Fruit fly (Drosophila melanogaster) whole organism, prepupa: ENCODE results near the gene CG31636.

Experiments
- Blimp-1 ChIP-seq: fragments of 200-800 bp; sonication (Bioruptor generic); optimal IDR thresholded peaks from 3 replicates; lab custom pipeline; 2017; ENCODE audit warnings: missing biosample characterization, missing genetic modification characterization, mild to moderate bottlenecking, moderate library complexity, missing genetic modification reagents
- CG10631 ChIP-seq: fragments of 200-800 bp; sonication (Bioruptor generic); optimal IDR thresholded peaks from 2 replicates; lab custom pipeline; 2016; ENCODE audit warnings: missing biosample characterization, missing genetic modification characterization
- CG11294 ChIP-seq: fragments of 200-800 bp; sonication (Bioruptor generic); IDR thresholded peaks from 2 replicates; pipeline ENCODE4 v1.3.6; 2022; ENCODE audit warnings: missing biosample characterization, missing genetic modification characterization
- CG11762 ChIP-seq: fragments of 200-800 bp; sonication (Bioruptor generic); optimal IDR thresholded peaks from 3 replicates; lab custom pipeline; 2016; ENCODE audit warnings: missing biosample characterization, missing genetic modification characterization; ENCODE audit not compliant: insufficient read depth
- CG11902 ChIP-seq: fragments of 200-800 bp; sonication (Bioruptor generic); optimal IDR thresholded peaks from 3 replicates; lab custom pipeline; 2016; ENCODE audit warnings: missing biosample characterization, missing genetic modification characterization
- CG16779 ChIP-seq: fragments of 200-800 bp; sonication (Bioruptor generic); optimal IDR thresholded peaks from 3 replicates; lab custom pipeline; 2017; ENCODE audit warnings: missing biosample characterization, mild to moderate bottlenecking, missing genetic modification characterization
- CG31627 ChIP-seq: fragments of 200-800 bp; sonication (Bioruptor generic); optimal IDR thresholded peaks from 3 replicates; lab custom pipeline; 2016; ENCODE audit warnings: missing biosample characterization, missing genetic modification characterization
- CG32006 ChIP-seq: fragments of 200-800 bp; sonication (Bioruptor generic); optimal IDR thresholded peaks from 3 replicates; lab custom pipeline; 2017; ENCODE audit warnings: missing biosample characterization, mild to moderate bottlenecking, missing genetic modification characterization
- CG34406 ChIP-seq: fragments of 200-800 bp; sonication (Bioruptor generic); optimal IDR thresholded peaks from 3 replicates; lab custom pipeline; 2016; ENCODE audit warnings: missing biosample characterization, missing genetic modification characterization
- CG3919 ChIP-seq: fragments of 200-800 bp; sonication (Bioruptor generic); optimal IDR thresholded peaks from 3 replicates; lab custom pipeline; 2016; ENCODE audit warnings: missing biosample characterization, missing genetic modification characterization
- CG4318 ChIP-seq: fragments of 200-800 bp; sonication (Bioruptor generic); optimal IDR thresholded peaks from 3 replicates; lab custom pipeline; 2017; ENCODE audit warnings: missing biosample characterization, mild to moderate bottlenecking, missing genetic modification characterization
- CG6163 ChIP-seq: fragments of 200-800 bp; sonication (Bioruptor generic); IDR thresholded peaks from 3 replicates; pipeline ENCODE4 v1.3.6; 2022; ENCODE audit warnings: missing biosample characterization, missing genetic modification characterization
- CG6276 ChIP-seq: fragments of 200-800 bp; sonication (Bioruptor generic); optimal IDR thresholded peaks from 2 replicates; lab custom pipeline; 2017; ENCODE audit warnings: missing biosample characterization, mild to moderate bottlenecking, missing genetic modification characterization
- CG6808 ChIP-seq: fragments of 200-800 bp; sonication (Bioruptor generic); optimal IDR thresholded peaks from 3 replicates; lab custom pipeline; 2017; ENCODE audit warnings: missing biosample characterization, missing genetic modification characterization, mild to moderate bottlenecking, moderate library complexity, missing genetic modification reagents
- CG7368 ChIP-seq: fragments of 200-800 bp; sonication (Bioruptor generic); optimal IDR thresholded peaks from 3 replicates; lab custom pipeline; 2016; ENCODE audit warnings: missing biosample characterization, missing genetic modification characterization
- CG8319 ChIP-seq: fragments of 200-800 bp; sonication (Bioruptor generic); optimal IDR thresholded peaks from 3 replicates; lab custom pipeline; 2016; ENCODE audit warnings: missing biosample characterization, missing genetic modification characterization
- CG9139 ChIP-seq: fragments of 200-800 bp; sonication (Bioruptor generic); optimal IDR thresholded peaks from 3 replicates; lab custom pipeline; 2017; ENCODE audit warnings: missing biosample characterization, mild to moderate bottlenecking, missing genetic modification characterization
- Eip75B ChIP-seq: fragments of 200-800 bp; sonication (Bioruptor generic); optimal IDR thresholded peaks from 3 replicates; lab custom pipeline; 2016; ENCODE audit warnings: missing biosample characterization, missing genetic modification characterization
- Gug ChIP-seq: fragments of 200-800 bp; sonication (Bioruptor generic); IDR thresholded peaks from 2 replicates; pipeline ENCODE4 v1.3.6; 2022; ENCODE audit warnings: missing biosample characterization, missing genetic modification characterization
- Hr39 ChIP-seq: fragments of 200-800 bp; sonication (Bioruptor generic); optimal IDR thresholded peaks from 2 replicates; lab custom pipeline; 2016; ENCODE audit warnings: missing biosample characterization, missing genetic modification characterization
- Lpt ChIP-seq: fragments of 200-800 bp; sonication (Bioruptor generic); optimal IDR thresholded peaks from 3 replicates; lab custom pipeline; 2016; ENCODE audit warnings: missing biosample characterization, missing genetic modification characterization
- Met ChIP-seq: fragments of 200-800 bp; sonication (Bioruptor generic); optimal IDR thresholded peaks from 3 replicates; lab custom pipeline; 2016; ENCODE audit warnings: missing biosample characterization, missing genetic modification characterization
- OdsH ChIP-seq: fragments of 200-800 bp; sonication (Bioruptor generic); optimal IDR thresholded peaks from 3 replicates; lab custom pipeline; 2016; ENCODE audit warnings: missing biosample characterization, missing genetic modification characterization
- Smox ChIP-seq: fragments of 200-800 bp; sonication (Bioruptor generic); optimal IDR thresholded peaks from 3 replicates; lab custom pipeline; 2016; ENCODE audit warnings: missing biosample characterization, missing genetic modification characterization
- Sox102F ChIP-seq: fragments of 200-800 bp; sonication (Bioruptor generic); optimal IDR thresholded peaks from 2 replicates; lab custom pipeline; 2016; ENCODE audit warnings: missing biosample characterization, mild to moderate bottlenecking, missing genetic modification characterization
- Sox14 ChIP-seq: fragments of 200-800 bp; sonication (Bioruptor generic); optimal IDR thresholded peaks from 3 replicates; lab custom pipeline; 2016; ENCODE audit warnings: missing biosample characterization, missing genetic modification characterization
- Sox15 ChIP-seq: fragments of 200-800 bp; sonication (Bioruptor generic); optimal IDR thresholded peaks from 3 replicates; lab custom pipeline; 2016; ENCODE audit warnings: missing biosample characterization, missing genetic modification characterization
- achi ChIP-seq: fragments of 200-800 bp; sonication (Bioruptor generic); optimal IDR thresholded peaks from 3 replicates; lab custom pipeline; 2016; ENCODE audit warnings: missing biosample characterization, missing genetic modification characterization
- cyc ChIP-seq: fragments of 200-800 bp; sonication (Bioruptor generic); optimal IDR thresholded peaks from 3 replicates; lab custom pipeline; 2016; ENCODE audit warnings: missing biosample characterization, missing genetic modification characterization
- dac ChIP-seq: fragments of 200-800 bp; sonication (Bioruptor generic); optimal IDR thresholded peaks from 2 replicates; lab custom pipeline; 2017; ENCODE audit warnings: missing biosample characterization, mild to moderate bottlenecking, missing genetic modification characterization
- eg ChIP-seq: fragments of 200-800 bp; sonication (Bioruptor generic); IDR thresholded peaks from 3 replicates; pipeline ENCODE4 v1.3.6; 2022; ENCODE audit warnings: missing biosample characterization, missing genetic modification characterization
- esn ChIP-seq: fragments of 200-800 bp; sonication (Bioruptor generic); optimal IDR thresholded peaks from 2 replicates; lab custom pipeline; 2016; ENCODE audit warnings: missing biosample characterization, mild to moderate bottlenecking, missing genetic modification characterization, moderate library complexity
- fd59A ChIP-seq: fragments of 200-800 bp; sonication (Bioruptor generic); optimal IDR thresholded peaks from 2 replicates; lab custom pipeline; 2017; ENCODE audit warnings: missing biosample characterization, mild to moderate bottlenecking, missing genetic modification characterization, missing genetic modification reagents
- fkh ChIP-seq: fragments of 200-800 bp; sonication (Bioruptor generic); optimal IDR thresholded peaks from 3 replicates; lab custom pipeline; 2017; ENCODE audit warnings: missing biosample characterization, mild to moderate bottlenecking, missing genetic modification characterization, moderate library complexity
- lz ChIP-seq: fragments of 200-800 bp; sonication (Bioruptor generic); optimal IDR thresholded peaks from 3 replicates; lab custom pipeline; 2016; ENCODE audit warnings: missing biosample characterization, missing genetic modification characterization
- net ChIP-seq: fragments of 200-800 bp; sonication (Bioruptor generic); optimal IDR thresholded peaks from 3 replicates; lab custom pipeline; 2016; ENCODE audit warnings: missing biosample characterization, missing genetic modification characterization
- spab ChIP-seq: fragments of 200-800 bp; sonication (Bioruptor generic); optimal IDR thresholded peaks from 2 replicates; lab custom pipeline; 2017; ENCODE audit warnings: missing biosample characterization, mild to moderate bottlenecking, missing genetic modification characterization, missing genetic modification reagents
- ss ChIP-seq, 2 experiments: fragments of 200-800 bp; sonication (Bioruptor generic); optimal IDR thresholded peaks; 2 replicates in 1 of 2; 3 replicates in 1 of 2; lab custom pipeline; 2017 to 2018; ENCODE audit warnings: mild to moderate bottlenecking in 2 of 2, missing biosample characterization in 2 of 2, missing genetic modification characterization in 2 of 2, moderate library complexity in 1 of 2
- svp ChIP-seq: fragments of 200-800 bp; sonication (Bioruptor generic); peaks from one replicate; lab custom pipeline; 2016; ENCODE audit warnings: missing biosample characterization, missing genetic modification characterization
- topi ChIP-seq: fragments of 200-800 bp; sonication (Bioruptor generic); optimal IDR thresholded peaks from 3 replicates; lab custom pipeline; 2016; ENCODE audit warnings: missing biosample characterization, missing genetic modification characterization
- vri ChIP-seq: fragments of 200-800 bp; sonication (Bioruptor generic); optimal IDR thresholded peaks from 3 replicates; lab custom pipeline; 2016; ENCODE audit warnings: missing biosample characterization, mild to moderate bottlenecking, missing genetic modification characterization

The CG31636 gene

DNA sequence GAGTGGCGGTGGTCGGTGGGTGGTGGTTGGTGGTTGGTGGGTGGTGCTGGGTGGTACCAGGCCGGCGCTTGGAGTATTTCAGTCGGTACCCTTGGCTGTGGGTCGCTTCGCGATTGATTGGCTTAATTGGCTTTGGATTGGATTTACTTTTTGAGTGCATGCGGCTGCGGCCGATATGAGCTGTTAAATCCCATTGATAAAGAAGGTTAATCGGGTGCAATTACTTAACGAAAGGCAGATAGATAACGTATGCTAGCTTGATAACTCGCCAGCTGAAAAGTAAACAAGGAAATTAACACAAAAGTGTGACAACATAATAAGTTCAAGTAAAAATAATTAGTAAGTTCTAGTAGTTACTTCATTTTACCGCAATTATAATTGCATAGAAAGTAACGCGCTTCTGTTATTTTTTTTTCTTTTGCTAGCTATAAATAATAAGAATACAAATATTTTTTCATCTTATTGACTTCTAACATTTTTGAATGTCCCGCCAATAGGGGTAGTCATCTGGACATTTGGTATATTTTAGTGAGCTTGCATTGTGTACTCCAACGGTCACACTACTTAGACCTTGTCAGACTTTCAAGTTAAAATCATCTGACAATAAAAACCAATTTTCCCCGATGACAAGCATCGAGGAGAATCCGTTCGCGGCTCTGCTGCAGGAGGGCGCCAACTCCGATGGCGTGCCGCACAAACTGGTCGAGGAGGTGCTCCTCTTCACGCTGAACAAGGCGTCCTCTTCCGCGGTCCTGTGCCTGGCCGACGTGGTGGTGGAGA is at the start of gene CG31636, which contains the start of gene Ube4A:
TSS of gene CG31636 (minus strand) at position 184 of the 780 bp plus-strand sequence.
TSS of gene Ube4A (plus strand) at position 549 of the 780 bp plus-strand sequence.
- no peak for TF ChIP-seq Sox102F (GFP tag; lab: Kevin White, UChicago)
- no peak for TF ChIP-seq Sox14
- TF ChIP-seq Eip75B (GFP tag; lab: Kevin White, UChicago): no peak
- TF ChIP-seq CG11762 (GFP tag; lab: Kevin White, UChicago): no peak
- peak; percentile 82 for TF ChIP-seq vri (GFP tag; lab: Kevin White, UChicago)
- TF ChIP-seq CG7368 (GFP tag; lab: Kevin White, UChicago): no peak
- TF ChIP-seq Smox: no peak
- TF ChIP-seq cyc (GFP tag; lab: Kevin White, UChicago): no peak
- TF ChIP-seq CG31627 (GFP tag; lab: Kevin White, UChicago): no peak
- TF ChIP-seq CG6276 (GFP tag; lab: Kevin White, UChicago): no peak
- TF ChIP-seq CG11294: no peak
- peak; percentile 100 for TF ChIP-seq svp (GFP tag; lab: Kevin White, UChicago)

DNA sequence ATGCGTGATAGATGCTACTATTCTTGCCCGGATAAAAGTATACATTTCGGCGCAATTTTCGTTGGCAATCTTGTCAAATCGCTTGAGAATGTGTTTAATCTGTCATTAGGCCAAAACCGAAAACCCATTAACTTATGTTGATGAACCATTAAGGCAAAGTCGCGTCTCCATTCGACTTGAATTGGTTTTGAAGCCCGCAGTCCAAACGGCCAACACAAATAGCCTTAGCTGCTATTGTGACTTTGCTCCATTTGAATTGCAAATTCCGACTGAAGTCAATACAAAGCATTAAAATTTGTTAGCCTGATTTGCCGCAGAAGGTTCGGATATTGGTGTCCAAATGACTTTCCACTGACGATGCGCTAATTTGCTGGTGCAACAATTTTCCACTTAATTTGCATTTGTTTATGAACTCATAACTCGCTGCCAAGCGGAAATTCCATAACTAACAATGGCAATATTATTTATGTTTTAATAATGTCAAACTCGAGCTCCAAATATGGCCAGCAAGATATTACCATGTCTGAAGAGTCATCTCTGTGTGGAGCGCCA is 48.5 kb upstream of the CG31636 start:
- TF ChIP-seq Smox (no peak), CG4318 (GFP tag; lab: Kevin White, UChicago) (no peak), fkh (GFP tag; lab: Kevin White, UChicago) (no peak), CG3919 (GFP tag; lab: Kevin White, UChicago) (no peak), lz (GFP tag; lab: Kevin White, UChicago) (no peak), CG16779 (tag; lab: Kevin White, UChicago) (no peak), Sox14 (no peak), CG8319 (GFP tag; lab: Kevin White, UChicago) (no peak), spab (GFP tag; lab: Kevin White, UChicago) (no peak), CG6808 (no peak), cyc (GFP tag; lab: Kevin White, UChicago) (no peak), CG9139 (no peak), CG32006 (GFP tag; lab: Kevin White, UChicago) (no peak), Sox102F (GFP tag; lab: Kevin White, UChicago) (no peak)

DNA sequence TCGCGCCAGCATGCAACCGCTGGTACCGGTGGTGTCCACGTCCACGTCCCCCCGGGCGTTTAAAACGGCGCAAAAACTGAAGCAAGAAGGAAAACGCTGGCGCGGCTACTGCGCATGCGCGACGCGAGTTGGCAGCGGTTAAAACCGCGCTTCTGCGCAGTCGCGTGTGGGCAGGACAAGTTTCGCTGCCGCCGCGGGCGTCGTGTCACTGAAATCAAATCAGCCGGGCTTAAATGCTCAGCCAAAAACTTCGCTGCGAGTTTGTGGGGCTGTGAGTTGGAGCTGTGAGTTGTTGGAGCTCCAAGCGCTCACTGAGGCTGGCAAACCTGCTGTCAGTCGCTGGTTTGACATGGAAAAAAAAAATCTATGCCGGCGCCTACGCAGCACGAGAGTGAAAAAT is 47.1 kb upstream of the CG31636 start:
- no peak for TF ChIP-seq OdsH
- no peak for TF ChIP-seq CG6163 (GFP tag; lab: Robert Waterston, UW)
- no peak for TF ChIP-seq net (GFP tag; lab: Kevin White, UChicago)
- TF ChIP-seq Sox15 (GFP tag; lab: Kevin White, UChicago): no peak
- no peak for TF ChIP-seq Smox
- TF ChIP-seq Blimp-1 (GFP tag; lab: Kevin White, UChicago): no peak
- no peak for TF ChIP-seq dac (GFP tag; lab: Kevin White, UChicago)
- TF ChIP-seq CG8319 (GFP tag; lab: Kevin White, UChicago): no peak
- TF ChIP-seq achi (GFP tag; lab: Kevin White, UChicago): no peak
- no peak for TF ChIP-seq eg

DNA sequence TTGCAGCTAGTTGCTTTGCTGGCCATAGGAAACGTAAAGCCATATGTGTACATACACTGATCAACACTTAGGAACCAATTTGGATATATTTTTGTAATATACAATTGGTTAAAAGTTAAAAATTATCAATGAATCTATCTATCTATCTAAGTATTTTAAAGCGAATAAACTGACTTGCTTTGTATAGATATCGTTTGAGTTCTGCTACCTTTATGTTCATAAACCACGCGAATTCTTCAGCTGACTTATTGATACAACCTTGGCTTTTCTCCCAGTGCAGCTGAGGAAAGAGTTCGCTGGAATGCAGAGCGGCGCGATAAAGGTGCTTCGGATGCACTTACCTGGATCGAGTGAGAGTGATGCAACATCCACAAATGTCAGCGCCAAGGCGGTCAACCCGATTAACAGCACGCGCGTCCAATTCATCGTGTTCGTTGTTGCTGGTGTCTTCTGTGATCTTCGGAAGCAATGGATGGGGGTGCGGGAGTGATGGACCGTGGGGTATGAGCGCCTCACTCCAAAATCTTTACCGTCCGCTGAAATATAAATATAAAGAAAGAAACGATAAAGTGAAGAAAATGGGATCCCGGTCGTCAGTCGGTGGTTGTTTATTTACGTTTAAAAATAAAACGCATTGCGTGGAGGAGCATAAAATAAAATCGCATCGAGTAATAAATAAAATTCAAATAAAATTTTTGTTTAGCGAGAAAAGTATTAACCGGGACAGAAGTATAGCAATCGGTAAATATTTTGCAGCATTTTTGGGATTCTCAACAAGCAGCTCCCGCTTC is 43.7 kb upstream of the CG31636 start:
- TF ChIP-seq esn (peak; percentile 38), Blimp-1 (GFP tag; lab: Kevin White, UChicago) (peak; percentile 72), ss (GFP tag; optimal IDR thresholded peaks at IDR 0.05; lab: Kevin White, UChicago) (peak; percentile 13 to 18), CG16779 (tag; lab: Kevin White, UChicago) (no peak), CG11902 (GFP tag; lab: Kevin White, UChicago) (peak; percentile 22), achi (GFP tag; lab: Kevin White, UChicago) (peak; percentile 24), fd59A (GFP tag; lab: Kevin White, UChicago) (no peak), topi (GFP tag; lab: Kevin White, UChicago) (peak; percentile 24), Sox102F (GFP tag; lab: Kevin White, UChicago) (no peak), CG34406 (peak; percentile 5), Hr39 (GFP tag; lab: Kevin White, UChicago) (peak; percentile 26), Lpt (no peak), net (GFP tag; lab: Kevin White, UChicago) (peak; percentile 13), Sox14 (peak; percentile 5), Gug (no peak), Met (peak; percentile 40), svp (GFP tag; lab: Kevin White, UChicago) (peak; percentile 57), CG6808 (peak; percentile 21), CG10631 (GFP tag; lab: Kevin White, UChicago) (peak; percentile 1), CG31627 (GFP tag; lab: Kevin White, UChicago) (no peak)
